Worm (Caenorhabditis elegans) whole organism, late embryonic: ENCODE results near the gene sod-3.
"Not testable (repeated sequence)": the region's sequence is repeated elsewhere in the genome, so short reads cannot be mapped to it uniquely, and the experiment has no call there.

Source experiments
- C08G9.2 ChIP-seq: sonication (generic microtip); optimal IDR thresholded peaks from 2 replicates; lab custom pipeline; 2016; ENCODE audit warnings: mild to moderate bottlenecking, missing genetic modification characterization, moderate library complexity, missing compliant biosample characterization
- F13H6.1 ChIP-seq: sonication (generic microtip); optimal IDR thresholded peaks from 2 replicates; lab custom pipeline; 2016; ENCODE audit warnings: missing genetic modification characterization, missing compliant biosample characterization
- K09A11.1 ChIP-seq: sonication (generic microtip); optimal IDR thresholded peaks from 2 replicates; lab custom pipeline; 2017; ENCODE audit warnings: antibody characterized with exemption, mild to moderate bottlenecking, missing genetic modification characterization, missing compliant biosample characterization; ENCODE audit not compliant: insufficient read depth
- T23F11.4 ChIP-seq: fragments of 200-800 bp; sonication (Bioruptor generic); optimal IDR thresholded peaks from 2 replicates; lab custom pipeline; 2018; ENCODE audit warnings: mild to moderate bottlenecking, missing genetic modification characterization, missing compliant biosample characterization
- ahr-1 ChIP-seq: sonication (generic microtip); optimal IDR thresholded peaks from 2 replicates; lab custom pipeline; 2016; ENCODE audit warnings: missing genetic modification characterization, missing compliant biosample characterization
- ceh-14 ChIP-seq: sonication (generic microtip); optimal IDR thresholded peaks from 2 replicates; lab custom pipeline; 2016; ENCODE audit warnings: missing genotype, missing genetic modification characterization, missing compliant biosample characterization
- ceh-18 ChIP-seq: sonication (generic microtip); optimal IDR thresholded peaks from 2 replicates; lab custom pipeline; 2016; ENCODE audit warnings: missing genetic modification characterization, missing compliant biosample characterization
- ceh-19 ChIP-seq: fragments of 200-800 bp; sonication (Bioruptor generic); optimal IDR thresholded peaks from 2 replicates; lab custom pipeline; 2018; ENCODE audit warnings: mild to moderate bottlenecking, missing genetic modification characterization, missing compliant biosample characterization
- ceh-2 ChIP-seq: sonication (generic microtip); optimal IDR thresholded peaks from 2 replicates; lab custom pipeline; 2016; ENCODE audit warnings: missing genotype, missing genetic modification characterization, missing compliant biosample characterization
- ceh-30 ChIP-seq: fragments of 150-350 bp; optimal IDR thresholded peaks from 2 replicates; lab custom pipeline; 2014; ENCODE audit warnings: missing biosample characterization, missing genetic modification characterization
- ceh-31 ChIP-seq: sonication (generic microtip); optimal IDR thresholded peaks from 2 replicates; lab custom pipeline; 2016; ENCODE audit warnings: missing genetic modification characterization, missing compliant biosample characterization
- ceh-45 ChIP-seq: fragments of 200-800 bp; sonication (Bioruptor generic); IDR thresholded peaks from 2 replicates; pipeline ENCODE4 v1.3.6; 2022; ENCODE audit warnings: missing genetic modification reagents, missing genetic modification characterization, missing compliant biosample characterization
- ceh-48 ChIP-seq: sonication (generic microtip); optimal IDR thresholded peaks from 2 replicates; lab custom pipeline; 2016; ENCODE audit warnings: missing genetic modification characterization, inconsistent platforms, missing compliant biosample characterization
- ceh-6 ChIP-seq: fragments of 200-800 bp; sonication (Bioruptor generic); optimal IDR thresholded peaks from 2 replicates; lab custom pipeline; 2018; ENCODE audit warnings: mild to moderate bottlenecking, missing genetic modification characterization, missing compliant biosample characterization
- ceh-9 ChIP-seq: sonication (generic microtip); optimal IDR thresholded peaks from 2 replicates; lab custom pipeline; 2016; ENCODE audit warnings: mild to moderate bottlenecking, missing genetic modification characterization, inconsistent platforms, missing compliant biosample characterization
- che-1 ChIP-seq: sonication (generic microtip); optimal IDR thresholded peaks from 2 replicates; lab custom pipeline; 2016; ENCODE audit warnings: mild to moderate bottlenecking, missing genetic modification characterization, missing compliant biosample characterization
- elt-2 ChIP-seq: sonication (generic microtip); optimal IDR thresholded peaks from 2 replicates; lab custom pipeline; 2016; ENCODE audit warnings: missing genetic modification reagents, missing genetic modification characterization, missing compliant biosample characterization
- elt-4 ChIP-seq: sonication (generic microtip); optimal IDR thresholded peaks from 2 replicates; lab custom pipeline; 2016; ENCODE audit warnings: missing genetic modification characterization, missing compliant biosample characterization
- ets-4 ChIP-seq: sonication (generic microtip); optimal IDR thresholded peaks from 2 replicates; lab custom pipeline; 2016; ENCODE audit warnings: missing genetic modification characterization, missing compliant biosample characterization
- eyg-1 ChIP-seq: sonication (generic microtip); optimal IDR thresholded peaks from 2 replicates; lab custom pipeline; 2016; ENCODE audit warnings: missing genotype, missing genetic modification characterization, missing compliant biosample characterization
- fax-1 ChIP-seq: sonication (generic microtip); optimal IDR thresholded peaks from 2 replicates; lab custom pipeline; 2016; ENCODE audit warnings: missing genotype, missing genetic modification characterization, missing compliant biosample characterization
- hlh-13 ChIP-seq: fragments of 200-800 bp; sonication (Bioruptor generic); optimal IDR thresholded peaks from 2 replicates; lab custom pipeline; 2018; ENCODE audit warnings: mild to moderate bottlenecking, missing genetic modification characterization, missing compliant biosample characterization
- hlh-6 ChIP-seq: sonication (generic microtip); optimal IDR thresholded peaks from 2 replicates; lab custom pipeline; 2016; ENCODE audit warnings: missing genotype, missing genetic modification characterization, missing compliant biosample characterization
- hlh-8 ChIP-seq: sonication (generic microtip); optimal IDR thresholded peaks from 2 replicates; lab custom pipeline; 2016; ENCODE audit warnings: missing genotype, missing genetic modification characterization, missing compliant biosample characterization
- mec-3 ChIP-seq: sonication (generic microtip); optimal IDR thresholded peaks from 2 replicates; lab custom pipeline; 2016; ENCODE audit warnings: borderline replicate concordance, missing genetic modification characterization, missing compliant biosample characterization
- npax-4 ChIP-seq: sonication (generic microtip); optimal IDR thresholded peaks from 2 replicates; lab custom pipeline; 2016; ENCODE audit warnings: missing genetic modification characterization, missing compliant biosample characterization
- odd-2 ChIP-seq: sonication (generic microtip); optimal IDR thresholded peaks from 2 replicates; lab custom pipeline; 2017; ENCODE audit warnings: antibody characterized with exemption, mild to moderate bottlenecking, missing genetic modification characterization, missing compliant biosample characterization
- pha-4 ChIP-seq: fragments of 150-350 bp; optimal IDR thresholded peaks from 2 replicates; lab custom pipeline; 2018; ENCODE audit warnings: missing biosample characterization, missing genetic modification reagents, missing genetic modification characterization
- pros-1 ChIP-seq: fragments of 150-350 bp; optimal IDR thresholded peaks from 2 replicates; lab custom pipeline; 2014; ENCODE audit warnings: missing biosample characterization, missing genetic modification reagents, missing genetic modification characterization
- rnt-1 ChIP-seq: sonication (generic microtip); optimal IDR thresholded peaks from 2 replicates; lab custom pipeline; 2016; ENCODE audit warnings: missing genetic modification characterization, missing compliant biosample characterization
- sdc-2 ChIP-seq: sonication (generic microtip); optimal IDR thresholded peaks from 2 replicates; lab custom pipeline; 2016; ENCODE audit warnings: missing genotype, missing genetic modification characterization, missing compliant biosample characterization
- sox-2 ChIP-seq: fragments of 200-800 bp; sonication (Bioruptor generic); IDR thresholded peaks from 2 replicates; pipeline ENCODE4 v1.3.6; 2022; ENCODE audit warnings: missing genetic modification reagents, missing genetic modification characterization, missing compliant biosample characterization
- sox-4 ChIP-seq: sonication (generic microtip); optimal IDR thresholded peaks from 2 replicates; lab custom pipeline; 2017; ENCODE audit warnings: mild to moderate bottlenecking, missing genetic modification characterization, inconsistent platforms, missing compliant biosample characterization
- syd-9 ChIP-seq: sonication (generic microtip); optimal IDR thresholded peaks from 2 replicates; lab custom pipeline; 2016; ENCODE audit warnings: mild to moderate bottlenecking, missing genetic modification characterization, moderate library complexity, missing compliant biosample characterization
- ttx-3 ChIP-seq: sonication (generic microtip); optimal IDR thresholded peaks from 2 replicates; lab custom pipeline; 2016; ENCODE audit warnings: missing genetic modification reagents, missing genetic modification characterization, missing compliant biosample characterization
- unc-55 ChIP-seq: sonication (generic microtip); optimal IDR thresholded peaks from 2 replicates; lab custom pipeline; 2017; ENCODE audit warnings: missing biosample characterization, missing genetic modification reagents, missing genetic modification characterization
- zip-5 ChIP-seq: sonication (generic microtip); optimal IDR thresholded peaks from 2 replicates; lab custom pipeline; 2016; ENCODE audit warnings: missing genetic modification characterization, missing compliant biosample characterization
- ztf-16 ChIP-seq: sonication (generic microtip); optimal IDR thresholded peaks from 2 replicates; lab custom pipeline; 2017; ENCODE audit warnings: missing genetic modification characterization, missing compliant biosample characterization

The sod-3 gene

ce11 chrX:17107670-17108069 is 15.1 kb downstream of the sod-3 start, which contains the start of gene lido-4:
TSS of gene lido-4 (minus strand) at chrX:17107770.
- no peak for TF ChIP-seq F13H6.1
- no peak for TF ChIP-seq sox-4 (tag; lab: Kevin White, UChicago)
- TF ChIP-seq rnt-1, result no peak
- no peak for TF ChIP-seq odd-2 (tag; lab: Kevin White, UChicago)
- TF ChIP-seq ahr-1 (tag; lab: Kevin White, UChicago), result no peak
- TF ChIP-seq elt-2, result no peak
- TF ChIP-seq fax-1 (tag; lab: Kevin White, UChicago), result no peak
- TF ChIP-seq T23F11.4 (GFP tag; lab: Kevin White, UChicago), result no peak
- TF ChIP-seq ceh-45, result no peak
- TF ChIP-seq pros-1 (tag; lab: Kevin White, UChicago), result no peak
- no peak for TF ChIP-seq sdc-2 (tag; lab: Kevin White, UChicago)
- TF ChIP-seq syd-9 (tag; lab: Kevin White, UChicago), result no peak
- no peak for TF ChIP-seq mec-3 (tag; lab: Kevin White, UChicago)
- no peak for TF ChIP-seq ceh-19 (GFP tag; lab: Kevin White, UChicago)

DNA sequence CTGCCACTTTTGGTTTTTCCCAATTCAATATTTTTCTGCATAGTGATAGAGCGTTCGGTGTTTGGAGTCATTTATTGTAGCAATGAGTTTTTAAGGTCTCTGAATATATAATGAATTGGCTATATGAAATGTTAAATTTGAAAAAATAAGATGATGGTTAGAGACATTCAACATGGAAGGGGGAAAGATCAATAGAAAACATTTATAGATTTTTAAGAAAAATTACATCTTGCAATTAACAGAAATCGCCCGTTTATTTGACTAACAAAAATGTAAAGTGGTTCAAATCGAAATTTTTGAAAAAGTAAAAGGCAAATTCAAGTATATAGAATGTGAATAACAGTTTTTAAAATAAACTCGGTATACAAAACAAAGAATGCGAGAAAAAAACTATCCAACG is 18.0 kb downstream of the sod-3 start, which contains the start of gene lido-5:
Gene lido-5 (minus strand): TSS at position 101 of the 400 bp plus-strand sequence.
- TF ChIP-seq ceh-6 (GFP tag; lab: Kevin White, UChicago) (no peak), pha-4 (no peak), elt-2 (no peak)

ce11 chrX:17115089-17115488 is 22.5 kb downstream of the sod-3 start, which contains the start of gene lido-6:
TSS of gene lido-6 (minus strand) at chrX:17115189.
- TF ChIP-seq ets-4 (tag; lab: Kevin White, UChicago) (no peak), ceh-48 (tag; lab: Kevin White, UChicago) (no peak), ceh-14 (tag; lab: Kevin White, UChicago) (no peak), elt-4 (tag; lab: Kevin White, UChicago) (no peak), hlh-8 (no peak), ttx-3 (no peak), ztf-16 (tag; lab: Kevin White, UChicago) (no peak)

- TF ChIP-seq hlh-13 (GFP tag; lab: Kevin White, UChicago); eyg-1 (tag; lab: Kevin White, UChicago); sdc-2 (tag; lab: Kevin White, UChicago): not testable (repeated sequence)
Measured at ce11 chrX:17117359-17117758, 24.8 kb downstream of the sod-3 start, which contains the start of gene K09E3.2. TSS of gene K09E3.2 (plus strand) at chrX:17117659.

- TF ChIP-seq ceh-30 (tag; lab: Kevin White, UChicago), result no peak
- TF ChIP-seq che-1 (tag; lab: Kevin White, UChicago), result no peak
- no peak for TF ChIP-seq unc-55 (GFP tag; lab: Kevin White, UChicago)
- TF ChIP-seq zip-5 (tag; lab: Kevin White, UChicago), result no peak
- TF ChIP-seq ets-4 (tag; lab: Kevin White, UChicago), result no peak
- no peak for TF ChIP-seq K09A11.1
- TF ChIP-seq fax-1 (tag; lab: Kevin White, UChicago), result no peak
- TF ChIP-seq hlh-8, result no peak
- TF ChIP-seq elt-4 (tag; lab: Kevin White, UChicago), result no peak
- TF ChIP-seq npax-4 (tag; lab: Kevin White, UChicago), result no peak
- no peak for TF ChIP-seq ceh-19 (GFP tag; lab: Kevin White, UChicago)
- no peak for TF ChIP-seq C08G9.2 (tag; lab: Kevin White, UChicago)
- no peak for TF ChIP-seq ceh-18 (tag; lab: Kevin White, UChicago)
- TF ChIP-seq ceh-9 (tag; lab: Kevin White, UChicago), result no peak
- TF ChIP-seq pros-1 (tag; lab: Kevin White, UChicago), result no peak
- no peak for TF ChIP-seq hlh-6 (tag; lab: Kevin White, UChicago)
- no peak for TF ChIP-seq ceh-2 (tag; lab: Kevin White, UChicago)
- TF ChIP-seq ceh-31, result no peak
- TF ChIP-seq sox-2 (GFP tag; lab: Robert Waterston, UW), result no peak
Measured at ce11 chrX:17134427-17134826, 41.9 kb downstream of the sod-3 start, which contains the start of gene K09E3.7. TSS of gene K09E3.7 (minus strand) at chrX:17134527.
